Fruit fly (Drosophila melanogaster): ENCODE results near the gene CG3651.

The CG3651 gene

DNA sequence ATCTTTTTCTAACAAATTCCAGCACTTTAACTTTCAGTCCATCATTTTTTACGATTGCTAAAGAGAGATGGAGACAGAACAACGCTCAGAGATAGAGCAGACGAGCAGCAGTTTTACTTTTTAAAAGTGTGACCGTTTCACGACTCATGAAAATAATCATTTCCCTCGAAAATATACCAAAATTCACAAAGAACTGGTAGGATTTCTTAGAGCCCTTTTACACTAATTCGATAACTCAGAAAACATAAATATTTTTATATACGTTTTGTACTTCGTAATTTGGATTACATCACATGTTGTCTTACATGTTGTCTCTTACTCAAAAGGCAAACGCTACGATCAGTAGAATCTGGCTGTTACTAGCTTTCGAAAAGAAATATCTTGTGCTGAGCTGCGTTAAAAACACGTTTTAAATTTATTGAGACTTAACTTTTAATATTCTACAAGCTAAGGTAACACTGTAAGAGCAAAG, 47.9 kb downstream of the CG3651 start, which contains the start of gene Clamp:
TSS of gene Clamp (minus strand) at position 100 of the 472 bp plus-strand sequence.
- TF ChIP-seq HLH106 (tag; optimal IDR thresholded peaks at IDR 0.05): peak; percentile 2
- TF ChIP-seq woc (GFP tag; optimal IDR thresholded peaks at IDR 0.05): peak; percentile 71
- TF ChIP-seq Hr78 (GFP tag; optimal IDR thresholded peaks at IDR 0.05): peak; percentile 73
- no peak for TF ChIP-seq Jra (GFP tag; optimal IDR thresholded peaks at IDR 0.05)
- peak; percentile 85 for TF ChIP-seq N (GFP tag; optimal IDR thresholded peaks at IDR 0.05)

dm6 chr2L:22175101-22175500, 54.0 kb downstream of the CG3651 start, which contains the start of gene CG3635:
CG3635 (plus strand) TSS chr2L:22175415.
- TF ChIP-seq foxo (GFP tag; optimal IDR thresholded peaks at IDR 0.05): no peak
- TF ChIP-seq Hnf4 (GFP tag; optimal IDR thresholded peaks at IDR 0.05): peak; percentile 31
